Worm (Caenorhabditis elegans): ENCODE results near the gene pgp-11.

The pgp-11 gene

ce11 chrII:8035667-8036066 is 31.6 kb upstream of the pgp-11 start, which contains the start of gene sap-49:
Gene sap-49 (minus strand): TSS chrII:8035767.
- no peak for TF ChIP-seq med-1 (GFP tag; optimal IDR thresholded peaks at IDR 0.05; ENCODE audit: insufficient read depth)
- TF ChIP-seq klf-2 (GFP tag; conservative IDR thresholded peaks at IDR 0.05), result no peak
- TF ChIP-seq T22C8.4 (GFP tag; IDR thresholded peaks at IDR 0.05), result no peak
- no peak for TF ChIP-seq tab-1 (GFP tag; IDR thresholded peaks at IDR 0.05)
- TF ChIP-seq cog-1 (tag; optimal IDR thresholded peaks at IDR 0.05), result no peak
- TF ChIP-seq ref-1 (GFP tag; conservative IDR thresholded peaks at IDR 0.05), result no peak
- no peak for TF ChIP-seq flt-1 (GFP tag; IDR thresholded peaks at IDR 0.05)
- TF ChIP-seq ztf-23 (GFP tag; IDR thresholded peaks at IDR 0.05), result no peak
- no peak for TF ChIP-seq ztf-29 (GFP tag; IDR thresholded peaks at IDR 0.05)

- TF ChIP-seq klf-2 (GFP tag; conservative IDR thresholded peaks at IDR 0.05) (no peak), tab-1 (GFP tag; IDR thresholded peaks at IDR 0.05) (no peak), ref-1 (GFP tag; conservative IDR thresholded peaks at IDR 0.05) (no peak), med-1 (GFP tag; optimal IDR thresholded peaks at IDR 0.05; ENCODE audit: insufficient read depth) (no peak)
Observed at ce11 chrII:8034617-8035016, 30.6 kb upstream of the pgp-11 start.

ce11 chrII:8034008-8034407 is 30.0 kb upstream of the pgp-11 start:
- no peak for TF ChIP-seq med-1 (GFP tag; optimal IDR thresholded peaks at IDR 0.05; ENCODE audit: insufficient read depth)
- no peak for TF ChIP-seq ref-1 (GFP tag; conservative IDR thresholded peaks at IDR 0.05)
- TF ChIP-seq flt-1 (GFP tag; IDR thresholded peaks at IDR 0.05), result no peak
- TF ChIP-seq klf-2 (GFP tag; conservative IDR thresholded peaks at IDR 0.05), result no peak
- TF ChIP-seq T22C8.4 (GFP tag; IDR thresholded peaks at IDR 0.05), result no peak
- TF ChIP-seq ztf-29 (GFP tag; IDR thresholded peaks at IDR 0.05), result no peak
- TF ChIP-seq ztf-23 (GFP tag; IDR thresholded peaks at IDR 0.05), result no peak
- TF ChIP-seq tab-1 (GFP tag; IDR thresholded peaks at IDR 0.05), result no peak
- no peak for TF ChIP-seq cog-1 (tag; optimal IDR thresholded peaks at IDR 0.05)

ce11 chrII:8032657-8033056 is 28.6 kb upstream of the pgp-11 start, which contains the start of gene nrf-6:
Gene nrf-6 (minus strand): TSS chrII:8032708.
- no peak for TF ChIP-seq T22C8.4 (GFP tag; IDR thresholded peaks at IDR 0.05)
- no peak for TF ChIP-seq ztf-23 (GFP tag; IDR thresholded peaks at IDR 0.05)
- no peak for TF ChIP-seq flt-1 (GFP tag; IDR thresholded peaks at IDR 0.05)
- TF ChIP-seq ref-1 (GFP tag; conservative IDR thresholded peaks at IDR 0.05), result no peak
- no peak for TF ChIP-seq klf-2 (GFP tag; conservative IDR thresholded peaks at IDR 0.05)
- TF ChIP-seq tab-1 (GFP tag; IDR thresholded peaks at IDR 0.05), result no peak
- no peak for TF ChIP-seq med-1 (GFP tag; optimal IDR thresholded peaks at IDR 0.05; ENCODE audit: insufficient read depth)
- no peak for TF ChIP-seq ztf-29 (GFP tag; IDR thresholded peaks at IDR 0.05)
- no peak for TF ChIP-seq cog-1 (tag; optimal IDR thresholded peaks at IDR 0.05)

- TF ChIP-seq flt-1 (GFP tag; IDR thresholded peaks at IDR 0.05), result no peak
- no peak for TF ChIP-seq ztf-29 (GFP tag; IDR thresholded peaks at IDR 0.05)
- no peak for TF ChIP-seq tab-1 (GFP tag; IDR thresholded peaks at IDR 0.05)
- TF ChIP-seq cog-1 (tag; optimal IDR thresholded peaks at IDR 0.05), result no peak
- TF ChIP-seq T22C8.4 (GFP tag; IDR thresholded peaks at IDR 0.05), result no peak
- no peak for TF ChIP-seq ztf-23 (GFP tag; IDR thresholded peaks at IDR 0.05)
- TF ChIP-seq ref-1 (GFP tag; conservative IDR thresholded peaks at IDR 0.05), result no peak
- TF ChIP-seq klf-2 (GFP tag; conservative IDR thresholded peaks at IDR 0.05), result no peak
- no peak for TF ChIP-seq med-1 (GFP tag; optimal IDR thresholded peaks at IDR 0.05; ENCODE audit: insufficient read depth)
Observed at ce11 chrII:8028730-8029129, 24.7 kb upstream of the pgp-11 start.

ce11 chrII:8028246-8028694 is 24.2 kb upstream of the pgp-11 start:
- TF ChIP-seq T22C8.4 (GFP tag; IDR thresholded peaks at IDR 0.05) (peak; percentile 62), med-1 (GFP tag; optimal IDR thresholded peaks at IDR 0.05; ENCODE audit: insufficient read depth) (no peak), tab-1 (GFP tag; IDR thresholded peaks at IDR 0.05) (no peak), ref-1 (GFP tag; conservative IDR thresholded peaks at IDR 0.05) (no peak), cog-1 (tag; optimal IDR thresholded peaks at IDR 0.05) (peak; percentile 77), klf-2 (GFP tag; conservative IDR thresholded peaks at IDR 0.05) (no peak), flt-1 (GFP tag; IDR thresholded peaks at IDR 0.05) (peak; percentile 74; the same call in 1 of the 2 replicates), ztf-29 (GFP tag; IDR thresholded peaks at IDR 0.05) (peak; percentile 60; the same call in 1 of the 2 replicates), ztf-23 (GFP tag; IDR thresholded peaks at IDR 0.05) (peak; percentile 79)

- TF ChIP-seq ref-1 (GFP tag; conservative IDR thresholded peaks at IDR 0.05) (no peak), tab-1 (GFP tag; IDR thresholded peaks at IDR 0.05) (no peak), ztf-29 (GFP tag; IDR thresholded peaks at IDR 0.05) (no peak), klf-2 (GFP tag; conservative IDR thresholded peaks at IDR 0.05) (no peak), flt-1 (GFP tag; IDR thresholded peaks at IDR 0.05) (no peak), med-1 (GFP tag; optimal IDR thresholded peaks at IDR 0.05; ENCODE audit: insufficient read depth) (no peak), cog-1 (tag; optimal IDR thresholded peaks at IDR 0.05) (no peak), ztf-23 (GFP tag; IDR thresholded peaks at IDR 0.05) (no peak), T22C8.4 (GFP tag; IDR thresholded peaks at IDR 0.05) (no peak)
Observed at ce11 chrII:8027663-8028062, 23.6 kb upstream of the pgp-11 start, which contains the start of gene swsn-7. Gene swsn-7 (minus strand): TSS chrII:8027763.

ce11 chrII:8022461-8022860 is 18.4 kb upstream of the pgp-11 start, which contains the start of gene hda-2:
Gene hda-2 (minus strand): TSS chrII:8022561.
- TF ChIP-seq med-1 (GFP tag; optimal IDR thresholded peaks at IDR 0.05; ENCODE audit: insufficient read depth) (no peak), cog-1 (tag; optimal IDR thresholded peaks at IDR 0.05) (no peak), ztf-29 (GFP tag; IDR thresholded peaks at IDR 0.05) (no peak), flt-1 (GFP tag; IDR thresholded peaks at IDR 0.05) (no peak), tab-1 (GFP tag; IDR thresholded peaks at IDR 0.05) (no peak), ref-1 (GFP tag; conservative IDR thresholded peaks at IDR 0.05) (no peak), T22C8.4 (GFP tag; IDR thresholded peaks at IDR 0.05) (no peak), klf-2 (GFP tag; conservative IDR thresholded peaks at IDR 0.05) (no peak), ztf-23 (GFP tag; IDR thresholded peaks at IDR 0.05) (no peak)

ce11 chrII:8020580-8021044 is 16.6 kb upstream of the pgp-11 start:
- TF ChIP-seq cog-1 (tag; optimal IDR thresholded peaks at IDR 0.05) (no peak), med-1 (GFP tag; optimal IDR thresholded peaks at IDR 0.05; ENCODE audit: insufficient read depth) (no peak), ztf-29 (GFP tag; IDR thresholded peaks at IDR 0.05) (no peak), T22C8.4 (GFP tag; IDR thresholded peaks at IDR 0.05) (no peak), tab-1 (GFP tag; IDR thresholded peaks at IDR 0.05) (no peak), ref-1 (GFP tag; conservative IDR thresholded peaks at IDR 0.05) (no peak), ztf-23 (GFP tag; IDR thresholded peaks at IDR 0.05) (no peak), klf-2 (GFP tag; conservative IDR thresholded peaks at IDR 0.05) (no peak)

Measured in whole organism, midembryonic.